Fruit fly (Drosophila melanogaster) whole organism, embryonic: ENCODE data around the gene asl.
A peak's percentile ranks its signal among the peaks of the same experiment; 100 is the strongest.

Source experiments
- Antp ChIP-seq: fragments of 200-800 bp; sonication (Bioruptor generic); optimal IDR thresholded peaks from 3 replicates; lab custom pipeline; 2016; ENCODE audit warnings: missing biosample characterization, missing genetic modification characterization
- B-H2 ChIP-seq: fragments of 200-800 bp; sonication (Bioruptor generic); optimal IDR thresholded peaks from 2 replicates; lab custom pipeline; 2018; ENCODE audit warnings: missing biosample characterization, mild to moderate bottlenecking, missing genetic modification characterization
- Bdp1 ChIP-seq: fragments of 200-800 bp; sonication (Bioruptor generic); optimal IDR thresholded peaks from 3 replicates; lab custom pipeline; 2016; ENCODE audit warnings: missing biosample characterization, missing genetic modification characterization
- CG10979 ChIP-seq: fragments of 200-800 bp; sonication (Bioruptor generic); optimal IDR thresholded peaks from 2 replicates; lab custom pipeline; 2018; ENCODE audit warnings: missing biosample characterization, mild to moderate bottlenecking, missing genetic modification characterization, moderate library complexity
- CG11560 ChIP-seq: fragments of 200-800 bp; sonication (Bioruptor generic); IDR thresholded peaks from 3 replicates; pipeline ENCODE4 v1.3.6; 2022; ENCODE audit warnings: missing biosample characterization, missing genetic modification characterization
- CG12071 ChIP-seq: fragments of 200-800 bp; sonication (Bioruptor generic); optimal IDR thresholded peaks from 3 replicates; lab custom pipeline; 2018; ENCODE audit warnings: missing biosample characterization, mild to moderate bottlenecking, missing genetic modification characterization
- CG15514 ChIP-seq: fragments of 200-800 bp; sonication (Bioruptor generic); optimal IDR thresholded peaks from 3 replicates; lab custom pipeline; 2017; ENCODE audit warnings: missing biosample characterization, missing genetic modification characterization, mild to moderate bottlenecking, moderate library complexity, missing genetic modification reagents
- CG15696 ChIP-seq: fragments of 200-800 bp; sonication (Bioruptor generic); optimal IDR thresholded peaks from 2 replicates; lab custom pipeline; 2019; ENCODE audit warnings: missing biosample characterization, mild to moderate bottlenecking, missing genetic modification characterization, moderate library complexity
- CG17359 ChIP-seq: fragments of 200-800 bp; sonication (Bioruptor generic); optimal IDR thresholded peaks from 3 replicates; lab custom pipeline; 2018; ENCODE audit warnings: missing biosample characterization, mild to moderate bottlenecking, missing genetic modification characterization, moderate library complexity
- CG18262 ChIP-seq: fragments of 200-800 bp; optimal IDR thresholded peaks from 3 replicates; lab custom pipeline; 2019; ENCODE audit warnings: missing biosample characterization, mild to moderate bottlenecking, missing genetic modification characterization, moderate library complexity
- CG2678 ChIP-seq: fragments of 200-800 bp; sonication (Bioruptor generic); optimal IDR thresholded peaks from 3 replicates; lab custom pipeline; 2019; ENCODE audit warnings: missing biosample characterization, mild to moderate bottlenecking, missing genetic modification characterization, moderate library complexity
- CG30020 ChIP-seq: fragments of 200-800 bp; optimal IDR thresholded peaks from 2 replicates; lab custom pipeline; 2019; ENCODE audit warnings: missing biosample characterization, mild to moderate bottlenecking, missing genetic modification characterization, moderate library complexity
- CG4328 ChIP-seq: fragments of 200-800 bp; sonication (Bioruptor generic); optimal IDR thresholded peaks from 3 replicates; lab custom pipeline; 2017; ENCODE audit warnings: missing biosample characterization, missing genetic modification reagents, missing genetic modification characterization
- CG4820 ChIP-seq: fragments of 200-800 bp; sonication (Bioruptor generic); optimal IDR thresholded peaks from 3 replicates; lab custom pipeline; 2016; ENCODE audit warnings: missing biosample characterization, missing genetic modification characterization
- CG6175 ChIP-seq: fragments of 200-800 bp; sonication (Bioruptor generic); IDR thresholded peaks from 3 replicates; pipeline ENCODE4 v1.3.6; 2022; ENCODE audit warnings: missing biosample characterization, missing genetic modification characterization
- CG6654 ChIP-seq: fragments of 200-800 bp; sonication (Bioruptor generic); optimal IDR thresholded peaks from 2 replicates; lab custom pipeline; 2017; ENCODE audit warnings: missing biosample characterization, mild to moderate bottlenecking, missing genetic modification characterization
- CG7987 ChIP-seq: fragments of 200-800 bp; sonication (Bioruptor generic); optimal IDR thresholded peaks from 2 replicates; lab custom pipeline; 2018; ENCODE audit warnings: missing biosample characterization, mild to moderate bottlenecking, missing genetic modification characterization, moderate library complexity
- CHES-1-like ChIP-seq: fragments of 200-800 bp; sonication (Bioruptor generic); optimal IDR thresholded peaks from 2 replicates; lab custom pipeline; 2016; ENCODE audit warnings: missing biosample characterization, missing genetic modification characterization
- Chrac-16 ChIP-seq: fragments of 200-800 bp; sonication (Bioruptor generic); optimal IDR thresholded peaks from 3 replicates; lab custom pipeline; 2016; ENCODE audit warnings: missing biosample characterization, missing genetic modification characterization
- Dp ChIP-seq: fragments of 200-800 bp; sonication (Bioruptor generic); optimal IDR thresholded peaks from 2 replicates; lab custom pipeline; 2018; ENCODE audit warnings: missing biosample characterization, mild to moderate bottlenecking, missing genetic modification characterization, moderate library complexity
- HHEX ChIP-seq: fragments of 200-800 bp; sonication (Bioruptor generic); optimal IDR thresholded peaks from 3 replicates; lab custom pipeline; 2017; ENCODE audit warnings: missing biosample characterization, mild to moderate bottlenecking, missing genetic modification characterization, missing genetic modification reagents
- HmgZ ChIP-seq: fragments of 200-800 bp; sonication (Bioruptor generic); optimal IDR thresholded peaks from 2 replicates; lab custom pipeline; 2018; ENCODE audit warnings: missing biosample characterization, mild to moderate bottlenecking, missing genetic modification characterization
- Hmr ChIP-seq: fragments of 200-800 bp; sonication (Bioruptor generic); optimal IDR thresholded peaks from 3 replicates; lab custom pipeline; 2017; ENCODE audit warnings: mild to moderate bottlenecking, missing biosample characterization, missing genetic modification reagents, missing genetic modification characterization
- Hr51 ChIP-seq, 2 experiments: fragments of 200-800 bp; sonication (Bioruptor generic); optimal IDR thresholded peaks; 2 replicates in 1 of 2; 3 replicates in 1 of 2; lab custom pipeline; 2016 to 2018; ENCODE audit warnings: missing biosample characterization in 2 of 2, missing genetic modification characterization in 2 of 2, mild to moderate bottlenecking in 1 of 2, moderate library complexity in 1 of 2
- Hsf ChIP-seq: fragments of 200-800 bp; sonication (Bioruptor generic); optimal IDR thresholded peaks from 3 replicates; lab custom pipeline; 2016; ENCODE audit warnings: missing biosample characterization, missing genetic modification characterization
- Lim3 ChIP-seq: fragments of 200-800 bp; sonication (Bioruptor generic); IDR thresholded peaks from 2 replicates; pipeline ENCODE4 v1.3.6; 2022; ENCODE audit warnings: missing biosample characterization, missing genetic modification characterization
- MBD-R2 ChIP-seq: fragments of 200-800 bp; sonication (Bioruptor generic); IDR thresholded peaks from 2 replicates; pipeline ENCODE4 v1.3.6; 2022; ENCODE audit warnings: missing biosample characterization, missing genetic modification characterization
- Meics ChIP-seq: fragments of 200-800 bp; sonication (Bioruptor generic); optimal IDR thresholded peaks from 2 replicates; lab custom pipeline; 2017; ENCODE audit warnings: missing biosample characterization, mild to moderate bottlenecking, missing genetic modification characterization
- Myb ChIP-seq: fragments of 200-800 bp; sonication (Bioruptor generic); optimal IDR thresholded peaks from 2 replicates; lab custom pipeline; 2016; ENCODE audit warnings: missing biosample characterization, missing genetic modification characterization
- NC2β ChIP-seq: fragments of 200-800 bp; sonication (Bioruptor generic); optimal IDR thresholded peaks from 2 replicates; lab custom pipeline; 2016; ENCODE audit warnings: missing biosample characterization, missing genetic modification characterization
- PHDP ChIP-seq: fragments of 200-800 bp; sonication (Bioruptor generic); optimal IDR thresholded peaks from 3 replicates; lab custom pipeline; 2018; ENCODE audit warnings: missing biosample characterization, mild to moderate bottlenecking, missing genetic modification characterization, moderate library complexity
- Six4 ChIP-seq: fragments of 200-800 bp; sonication (Bioruptor generic); optimal IDR thresholded peaks from 2 replicates; lab custom pipeline; 2016; ENCODE audit warnings: missing biosample characterization, missing genetic modification characterization
- az2 ChIP-seq: fragments of 200-800 bp; sonication (Bioruptor generic); optimal IDR thresholded peaks from 3 replicates; lab custom pipeline; 2016; ENCODE audit warnings: missing biosample characterization, missing genetic modification characterization
- bab2 ChIP-seq: fragments of 200-800 bp; sonication (Bioruptor generic); optimal IDR thresholded peaks from 2 replicates; lab custom pipeline; 2016; ENCODE audit warnings: missing biosample characterization, missing genetic modification characterization
- bcd ChIP-seq: fragments of 200-800 bp; sonication (Bioruptor generic); optimal IDR thresholded peaks from 2 replicates; lab custom pipeline; 2017; ENCODE audit warnings: missing biosample characterization, mild to moderate bottlenecking, missing genetic modification characterization
- chn ChIP-seq: fragments of 200-800 bp; sonication (Bioruptor generic); optimal IDR thresholded peaks from 2 replicates; lab custom pipeline; 2016; ENCODE audit warnings: missing biosample characterization, missing genetic modification characterization
- exex ChIP-seq: fragments of 200-800 bp; sonication (Bioruptor generic); optimal IDR thresholded peaks from 4 replicates; lab custom pipeline; 2018; ENCODE audit warnings: missing biosample characterization, mild to moderate bottlenecking, missing genetic modification characterization, moderate library complexity
- fd96Cb ChIP-seq: fragments of 200-800 bp; sonication (Bioruptor generic); optimal IDR thresholded peaks from 2 replicates; lab custom pipeline; 2018; ENCODE audit warnings: missing biosample characterization, mild to moderate bottlenecking, missing genetic modification characterization, moderate library complexity
- gt ChIP-seq: fragments of 200-800 bp; sonication (Bioruptor generic); IDR thresholded peaks from 2 replicates; pipeline ENCODE4 v1.3.6; 2022; ENCODE audit warnings: missing biosample characterization, missing genetic modification characterization
- insv ChIP-seq, 2 experiments: fragments of 200-800 bp; sonication (Bioruptor generic); optimal IDR thresholded peaks; 3 replicates each; lab custom pipeline; 2016 to 2018; ENCODE audit warnings: missing biosample characterization in 2 of 2, missing genetic modification characterization in 2 of 2
- kah ChIP-seq: fragments of 200-800 bp; sonication (Bioruptor generic); optimal IDR thresholded peaks from 2 replicates; lab custom pipeline; 2018; ENCODE audit warnings: missing biosample characterization, mild to moderate bottlenecking, missing genetic modification characterization
- lbe ChIP-seq: fragments of 200-800 bp; sonication (Bioruptor generic); optimal IDR thresholded peaks from 2 replicates; lab custom pipeline; 2016; ENCODE audit warnings: missing biosample characterization, mild to moderate bottlenecking, missing genetic modification characterization
- nom ChIP-seq: fragments of 200-800 bp; sonication (Bioruptor generic); optimal IDR thresholded peaks from 2 replicates; lab custom pipeline; 2017; ENCODE audit warnings: missing biosample characterization, missing genetic modification characterization, mild to moderate bottlenecking, moderate library complexity, missing genetic modification reagents
- slou ChIP-seq: fragments of 200-800 bp; sonication (Bioruptor generic); optimal IDR thresholded peaks from 3 replicates; lab custom pipeline; 2016; ENCODE audit warnings: missing biosample characterization, missing genetic modification characterization
- slp2 ChIP-seq: fragments of 200-800 bp; sonication (Bioruptor generic); optimal IDR thresholded peaks from 2 replicates; lab custom pipeline; 2016; ENCODE audit warnings: missing biosample characterization, missing genetic modification characterization
- sob ChIP-seq: fragments of 200-800 bp; sonication (Bioruptor generic); IDR thresholded peaks from 2 replicates; pipeline ENCODE4 v1.3.6; 2022; ENCODE audit warnings: missing biosample characterization, missing genetic modification characterization
- ssp ChIP-seq: fragments of 200-800 bp; sonication (Bioruptor generic); IDR thresholded peaks from 2 replicates; pipeline ENCODE4 v1.3.6; 2022; ENCODE audit warnings: missing biosample characterization, missing genetic modification characterization
- stwl ChIP-seq: fragments of 200-800 bp; sonication (Bioruptor generic); optimal IDR thresholded peaks from 3 replicates; lab custom pipeline; 2018; ENCODE audit warnings: missing biosample characterization, mild to moderate bottlenecking, missing genetic modification characterization, moderate library complexity
- tll ChIP-seq, 2 experiments: fragments of 200-800 bp in 1 of 2; fragments of >200 bp in 1 of 2; sonication (Bioruptor generic) in 1 of 2; optimal IDR thresholded peaks; 2 replicates each; lab custom pipeline; 2017 to 2019; ENCODE audit warnings: missing biosample characterization in 2 of 2, missing genetic modification characterization in 2 of 2, mild to moderate bottlenecking in 1 of 2, moderate library complexity in 1 of 2
- trem ChIP-seq: fragments of 200-800 bp; optimal IDR thresholded peaks from 3 replicates; lab custom pipeline; 2019; ENCODE audit warnings: missing biosample characterization, mild to moderate bottlenecking, missing genetic modification characterization, moderate library complexity

asl gene

DNA sequence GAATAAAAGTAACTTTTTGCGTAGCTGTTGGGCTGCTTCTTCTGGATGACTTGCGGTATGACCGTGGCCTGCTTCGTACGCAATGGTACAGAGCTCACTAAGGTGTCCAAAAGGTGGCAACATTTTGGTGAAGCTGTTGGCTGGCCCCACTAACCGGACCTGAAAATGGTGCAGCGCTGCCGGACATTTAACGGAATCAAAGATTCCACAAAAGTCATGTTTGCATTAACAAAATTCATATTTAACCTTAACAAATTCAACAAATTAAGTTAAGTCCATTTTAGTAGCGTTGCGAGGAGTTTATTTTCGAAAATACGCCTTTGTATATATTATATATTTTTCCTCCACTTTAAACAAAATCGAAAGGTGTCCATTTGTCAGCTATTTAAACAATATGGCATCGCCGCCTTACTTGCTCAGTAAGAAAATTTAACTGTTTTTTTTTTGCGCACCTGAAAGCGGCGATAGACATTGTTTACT lies 5.3 kb downstream of the asl start, which contains the start of the genes kra and SecS (continued):
- TF ChIP-seq Chrac-16 (GFP tag; lab: Kevin White, UChicago) (peak; percentile 69), Myb (peak; percentile 80), PHDP (tag; lab: Kevin White, UChicago) (peak; percentile 59), CG4820 (GFP tag; lab: Kevin White, UChicago) (peak; percentile 57), Lim3 (no peak), NC2β (GFP tag; lab: Kevin White, UChicago) (peak; percentile 40), CG18262 (peak; percentile 27), stwl (tag; lab: Kevin White, UChicago) (peak; percentile 86), fd96Cb (tag; lab: Kevin White, UChicago) (peak; percentile 29), Antp (GFP tag; lab: Kevin White, UChicago) (peak; percentile 35), bcd (GFP tag; lab: Kevin White, UChicago) (peak; percentile 63), HHEX (peak; percentile 3), Dp (peak; percentile 58), CG2678 (tag; lab: Kevin White, UChicago) (peak; percentile 67), CG6654 (peak; percentile 31), CG15514 (GFP tag; lab: Kevin White, UChicago) (peak; percentile 83), exex (tag; lab: Kevin White, UChicago) (peak; percentile 6), kah (GFP tag; lab: Kevin White, UChicago) (no peak), Hsf (peak; percentile 52), nom (GFP tag; lab: Kevin White, UChicago) (peak; percentile 1), Hr51 (GFP tag; optimal IDR thresholded peaks at IDR 0.05; lab: Kevin White, UChicago) (peak; percentile 72 to 77), trem (peak; percentile 85), slp2 (GFP tag; lab: Kevin White, UChicago) (peak; percentile 36), CHES-1-like (no peak), CG4328 (GFP tag; lab: Kevin White, UChicago) (peak; percentile 63), Bdp1 (peak; percentile 18), CG7987 (GFP tag; lab: Kevin White, UChicago) (peak; percentile 57), Six4 (GFP tag; lab: Kevin White, UChicago) (peak; percentile 30), az2 (GFP tag; lab: Kevin White, UChicago) (peak; percentile 66), sob (GFP tag; lab: Robert Waterston, UW) (no peak), CG11560 (tag; lab: Robert Waterston, UW) (no peak), CG17359 (tag; lab: Kevin White, UChicago) (peak; percentile 34), chn (GFP tag; lab: Kevin White, UChicago) (peak; percentile 67), MBD-R2 (GFP tag; lab: Robert Waterston, UW) (no peak), tll (GFP tag; optimal IDR thresholded peaks at IDR 0.05; lab: Kevin White, UChicago) (peak; percentile 43 to 92), B-H2 (peak; percentile 58), Meics (GFP tag; lab: Kevin White, UChicago) (peak; percentile 53), Hmr (GFP tag; lab: Kevin White, UChicago) (peak; percentile 81), ssp (no peak), slou (GFP tag; lab: Kevin White, UChicago) (peak; percentile 65), CG15696 (peak; percentile 58), CG10979 (peak; percentile 46), insv (GFP tag; optimal IDR thresholded peaks at IDR 0.05; lab: Kevin White, UChicago) (peak in 1 of 2 experiments; percentile 44), gt (GFP tag; lab: Robert Waterston, UW) (no peak), bab2 (GFP tag; lab: Kevin White, UChicago) (peak; percentile 54), CG30020 (tag; lab: Kevin White, UChicago) (peak; percentile 60), HmgZ (tag; lab: Kevin White, UChicago) (peak; percentile 63), lbe (GFP tag; lab: Kevin White, UChicago) (peak; percentile 47), CG6175 (GFP tag; lab: Robert Waterston, UW) (no peak), CG12071 (peak; percentile 27)
